Worm (Caenorhabditis elegans) whole organism, early embryonic: ENCODE results near the gene hot-6.

Experiments used
- B0310.2 ChIP-seq: sonication (generic microtip); optimal IDR thresholded peaks from 2 replicates; lab custom pipeline; 2016; ENCODE audit warnings: mild to moderate bottlenecking, missing genetic modification characterization, missing compliant biosample characterization
- F13C5.2 ChIP-seq: sonication (generic microtip); optimal IDR thresholded peaks from 2 replicates; lab custom pipeline; 2017; ENCODE audit warnings: mild to moderate bottlenecking, missing genetic modification characterization, inconsistent platforms, missing compliant biosample characterization
- aly-1 ChIP-seq: sonication (generic microtip); optimal IDR thresholded peaks from 2 replicates; lab custom pipeline; 2016; ENCODE audit warnings: missing genetic modification characterization, missing compliant biosample characterization
- ama-1 ChIP-seq: fragments of 150-350 bp; optimal IDR thresholded peaks from 2 replicates; lab custom pipeline; 2014
- ceh-13 ChIP-seq: fragments of 200-800 bp; sonication (Bioruptor generic); optimal IDR thresholded peaks from 2 replicates; lab custom pipeline; 2018; ENCODE audit warnings: mild to moderate bottlenecking, missing genetic modification characterization, missing compliant biosample characterization
- ceh-36 ChIP-seq: sonication (generic microtip); optimal IDR thresholded peaks from 2 replicates; lab custom pipeline; 2016; ENCODE audit warnings: missing genetic modification characterization, inconsistent platforms, missing compliant biosample characterization
- flt-1 ChIP-seq: fragments of 200-800 bp; sonication (Bioruptor generic); IDR thresholded peaks from 2 replicates; pipeline ENCODE4 v1.3.6; 2022; ENCODE audit warnings: missing genetic modification characterization, missing compliant biosample characterization
- hmbx-1 ChIP-seq: sonication (generic microtip); optimal IDR thresholded peaks from 2 replicates; lab custom pipeline; 2016; ENCODE audit warnings: mild to moderate bottlenecking, missing genetic modification characterization, missing compliant biosample characterization
- hmg-4 ChIP-seq: fragments of 200-800 bp; sonication (Bioruptor generic); optimal IDR thresholded peaks from 2 replicates; lab custom pipeline; 2018; ENCODE audit warnings: mild to moderate bottlenecking, missing genetic modification characterization, missing compliant biosample characterization
- hnd-1 ChIP-seq: sonication (generic microtip); optimal IDR thresholded peaks from 2 replicates; lab custom pipeline; 2016; ENCODE audit warnings: missing genetic modification characterization, missing compliant biosample characterization
- pes-1 ChIP-seq: fragments of 200-800 bp; sonication (Bioruptor generic); IDR thresholded peaks from 2 replicates; pipeline ENCODE4 v1.3.6; 2022; ENCODE audit warnings: missing genetic modification reagents, missing genetic modification characterization, missing compliant biosample characterization
- scrt-1 ChIP-seq: fragments of 200-800 bp; sonication (Bioruptor generic); IDR thresholded peaks from 2 replicates; pipeline ENCODE4 v1.3.6; 2022; ENCODE audit warnings: missing genetic modification characterization, missing compliant biosample characterization
- sea-1 ChIP-seq: fragments of 200-800 bp; sonication (Bioruptor generic); conservative IDR thresholded peaks from 2 replicates; pipeline ENCODE4 v1.3.6; 2022; ENCODE audit warnings: missing genetic modification characterization, missing compliant biosample characterization
- tbx-11 ChIP-seq: fragments of 200-800 bp; sonication (Bioruptor generic); IDR thresholded peaks from 2 replicates; pipeline ENCODE4 v1.3.6; 2022; ENCODE audit warnings: missing genetic modification characterization, missing compliant biosample characterization

DNA sequence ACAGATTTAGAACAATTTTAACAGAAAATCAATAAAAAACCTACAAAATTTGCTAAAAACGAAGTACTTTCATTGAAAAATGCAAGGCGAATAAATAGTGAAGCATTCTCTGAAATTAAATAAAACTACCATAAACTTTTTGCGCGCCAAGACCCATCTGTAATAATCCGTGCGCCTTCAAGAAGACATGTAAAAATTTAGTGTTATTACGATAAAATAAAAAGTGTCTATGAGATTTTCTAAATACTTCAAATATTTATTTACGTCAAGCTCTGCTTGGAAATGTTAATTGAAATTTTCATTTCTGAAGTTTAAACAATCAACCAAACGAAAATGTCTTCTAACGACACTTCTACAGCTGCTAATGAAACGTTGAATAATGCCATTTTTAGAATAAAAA is 17.3 kb upstream of the hot-6 start, which contains the start of gene C45B11.9:
- no peak for TF ChIP-seq flt-1 (GFP tag; lab: Robert Waterston, UW)
- no peak for TF ChIP-seq B0310.2 (tag; lab: Kevin White, UChicago)
- TF ChIP-seq ama-1 (lab: Kevin White, UChicago) = no peak
- TF ChIP-seq tbx-11 (GFP tag; lab: Robert Waterston, UW) = no peak
- TF ChIP-seq hmg-4 = no peak
- TF ChIP-seq sea-1 (GFP tag; lab: Robert Waterston, UW) = no peak
- no peak for TF ChIP-seq aly-1 (tag; lab: Kevin White, UChicago)
- TF ChIP-seq scrt-1 (GFP tag; lab: Robert Waterston, UW) = no peak
- no peak for TF ChIP-seq F13C5.2 (tag; lab: Kevin White, UChicago)
- TF ChIP-seq hmbx-1 = no peak
- TF ChIP-seq ceh-36 = no peak
- TF ChIP-seq ceh-13 (GFP tag; lab: Kevin White, UChicago) = no peak
- TF ChIP-seq hnd-1 = no peak
- TF ChIP-seq pes-1 (GFP tag; lab: Robert Waterston, UW) = no peak
